Worm (Caenorhabditis elegans) whole organism, early embryonic: ENCODE data around the gene F28B12.6.

Experiments
- ama-1 ChIP-seq: fragments of 150-350 bp; optimal IDR thresholded peaks from 2 replicates; lab custom pipeline; 2014
- hmg-4 ChIP-seq: fragments of 200-800 bp; sonication (Bioruptor generic); optimal IDR thresholded peaks from 2 replicates; lab custom pipeline; 2018; ENCODE audit warnings: mild to moderate bottlenecking, missing genetic modification characterization, missing compliant biosample characterization
- hnd-1 ChIP-seq: sonication (generic microtip); optimal IDR thresholded peaks from 2 replicates; lab custom pipeline; 2016; ENCODE audit warnings: missing genetic modification characterization, missing compliant biosample characterization

DNA sequence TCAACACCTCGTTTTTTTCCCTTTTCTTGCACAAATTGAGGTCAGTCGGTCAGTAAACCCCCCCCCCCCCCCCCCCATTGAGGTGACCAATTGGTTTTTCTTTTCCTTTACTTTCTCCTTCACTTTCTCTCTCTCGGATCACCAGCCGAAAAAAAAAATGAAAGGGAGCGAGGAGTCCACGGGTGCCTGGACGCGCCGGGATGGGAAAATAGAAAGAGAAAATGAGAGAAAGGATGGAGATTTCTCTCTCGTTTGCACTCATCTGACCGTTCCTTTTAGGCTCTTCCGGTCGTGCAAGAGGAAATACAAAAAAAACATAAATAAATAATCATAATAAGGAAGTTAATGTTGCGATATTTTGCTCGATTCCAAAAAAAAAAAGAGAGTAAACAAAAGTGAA lies 41.6 kb upstream of the F28B12.6 start:
- TF ChIP-seq ama-1 (lab: Kevin White, UChicago) (no peak), hmg-4 (no peak), hnd-1 (tag; lab: Kevin White, UChicago) (no peak)
